Worm (Caenorhabditis elegans) whole organism, L1 larva: ENCODE data around the gene clc-13.

Source experiments
- C04F5.9 ChIP-seq: sonication (generic microtip); optimal IDR thresholded peaks from 2 replicates; lab custom pipeline; 2016; ENCODE audit warnings: missing genetic modification characterization, missing compliant biosample characterization
- ama-1 ChIP-seq: fragments of 150-350 bp; optimal IDR thresholded peaks from 2 replicates; lab custom pipeline; 2014
- fkh-10 ChIP-seq: sonication (generic microtip); optimal IDR thresholded peaks from 2 replicates; lab custom pipeline; 2017; ENCODE audit warnings: missing biosample characterization, missing genetic modification reagents, missing genetic modification characterization
- fos-1 ChIP-seq: fragments of 150-350 bp; optimal IDR thresholded peaks from 2 replicates; lab custom pipeline; 2014; ENCODE audit warnings: missing biosample characterization, missing genetic modification characterization
- hlh-17 ChIP-seq: fragments of 200-800 bp; sonication (Bioruptor generic); optimal IDR thresholded peaks from 2 replicates; lab custom pipeline; 2018; ENCODE audit warnings: missing genetic modification characterization, mild to moderate bottlenecking, missing compliant biosample characterization, moderate library complexity, borderline replicate concordance
- lir-3 ChIP-seq: sonication (generic microtip); optimal IDR thresholded peaks from 2 replicates; lab custom pipeline; 2016; ENCODE audit warnings: mild to moderate bottlenecking, missing genetic modification characterization, moderate library complexity, missing compliant biosample characterization; ENCODE audit not compliant: poor library complexity
- mep-1 ChIP-seq: fragments of 150-350 bp; optimal IDR thresholded peaks from 2 replicates; lab custom pipeline; 2014; ENCODE audit warnings: missing biosample characterization, missing genetic modification characterization
- nhr-12 ChIP-seq: sonication (generic microtip); optimal IDR thresholded peaks from 2 replicates; lab custom pipeline; 2017; ENCODE audit warnings: missing biosample characterization, missing genetic modification characterization
- nhr-76 ChIP-seq: sonication (generic microtip); optimal IDR thresholded peaks from 2 replicates; lab custom pipeline; 2017; ENCODE audit warnings: missing biosample characterization, missing genetic modification characterization
- pqm-1 ChIP-seq: sonication (generic microtip); optimal IDR thresholded peaks from 3 replicates; lab custom pipeline; 2017; ENCODE audit warnings: missing biosample characterization, missing genetic modification characterization
- unc-62 ChIP-seq: fragments of 150-350 bp; optimal IDR thresholded peaks from 2 replicates; lab custom pipeline; 2014; ENCODE audit warnings: missing biosample characterization, missing genetic modification reagents, missing genetic modification characterization
- unc-86 ChIP-seq: sonication (generic microtip); optimal IDR thresholded peaks from 2 replicates; lab custom pipeline; 2016; ENCODE audit warnings: missing genetic modification characterization, missing compliant biosample characterization
- ztf-11 ChIP-seq, 2 experiments: sonication (generic microtip); optimal IDR thresholded peaks; 2 replicates each; lab custom pipeline; 2016 to 2017; ENCODE audit warnings: missing genetic modification characterization in 2 of 2, missing biosample characterization in 1 of 2, missing compliant biosample characterization in 1 of 2
- ztf-4 ChIP-seq: fragments of 150-350 bp; optimal IDR thresholded peaks from 2 replicates; lab custom pipeline; 2014; ENCODE audit warnings: missing biosample characterization, missing genetic modification characterization

- TF ChIP-seq ztf-11 (tag; optimal IDR thresholded peaks at IDR 0.05; lab: Kevin White, UChicago), result no peak
- no peak for TF ChIP-seq ama-1
- TF ChIP-seq mep-1 (tag; lab: Kevin White, UChicago), result no peak
- no peak for TF ChIP-seq C04F5.9 (tag; lab: Kevin White, UChicago)
- no peak for TF ChIP-seq fos-1 (tag; lab: Kevin White, UChicago)
- TF ChIP-seq unc-86, result no peak
- no peak for TF ChIP-seq lir-3 (tag; lab: Kevin White, UChicago)
- no peak for TF ChIP-seq fkh-10 (GFP tag; lab: Kevin White, UChicago)
- TF ChIP-seq pqm-1 (tag; lab: Kevin White, UChicago), result no peak
- TF ChIP-seq unc-62 (GFP tag; lab: Kevin White, UChicago), result no peak
- TF ChIP-seq ztf-4, result no peak
- no peak for TF ChIP-seq nhr-12 (tag; lab: Kevin White, UChicago)
- TF ChIP-seq nhr-76 (tag; lab: Kevin White, UChicago), result no peak
- TF ChIP-seq hlh-17 (GFP tag; lab: Kevin White, UChicago), result no peak
Observed at ce11 chrV:16988614-16989013, 25.6 kb upstream of the clc-13 start, which contains the start of gene Y102A5C.27.
